Worm (Caenorhabditis elegans) whole organism, young adult: ENCODE data around the gene mlh-1.

Experiments
- B0019.2 ChIP-seq: fragments of 200-800 bp; sonication (Bioruptor generic); conservative IDR thresholded peaks from 2 replicates; pipeline ENCODE4 v1.3.6; 2022; ENCODE audit warnings: missing genetic modification reagents, missing genetic modification characterization, missing compliant biosample characterization
- F23B12.7 ChIP-seq: sonication (generic microtip); optimal IDR thresholded peaks from 2 replicates; lab custom pipeline; 2017; ENCODE audit warnings: missing genetic modification characterization, mild to moderate bottlenecking, missing compliant biosample characterization, antibody characterized with exemption, moderate library complexity; ENCODE audit not compliant: insufficient read depth
- F55B11.4 ChIP-seq: sonication (generic microtip); optimal IDR thresholded peaks from 2 replicates; lab custom pipeline; 2016; ENCODE audit warnings: missing compliant biosample characterization, missing genetic modification characterization, borderline replicate concordance; ENCODE audit not compliant: insufficient read depth
- Y53G8AR.9 ChIP-seq: fragments of 200-800 bp; sonication (Bioruptor generic); conservative IDR thresholded peaks from 2 replicates; pipeline ENCODE4 v1.3.6; 2022; ENCODE audit warnings: missing genetic modification reagents, missing genetic modification characterization, missing compliant biosample characterization
- Y56A3A.18 ChIP-seq: fragments of 200-800 bp; sonication (Bioruptor generic); IDR thresholded peaks from 2 replicates; pipeline ENCODE4 v1.3.6; 2022; ENCODE audit warnings: missing genetic modification reagents, missing genetic modification characterization, missing compliant biosample characterization
- aptf-3 ChIP-seq: fragments of 200-800 bp; sonication (Bioruptor generic); IDR thresholded peaks from 2 replicates; pipeline ENCODE4 v1.3.6; 2022; ENCODE audit warnings: missing genetic modification characterization, missing compliant biosample characterization
- athp-1 ChIP-seq: sonication (generic microtip); optimal IDR thresholded peaks from 2 replicates; lab custom pipeline; 2017; ENCODE audit warnings: mild to moderate bottlenecking, missing genetic modification characterization, missing compliant biosample characterization
- attf-3 ChIP-seq: fragments of 200-800 bp; sonication (Bioruptor generic); conservative IDR thresholded peaks from 2 replicates; pipeline ENCODE4 v1.3.6; 2022; ENCODE audit warnings: missing genetic modification reagents, missing genetic modification characterization, missing compliant biosample characterization
- cebp-1 ChIP-seq, 2 experiments: fragments of 200-800 bp in 1 of 2; sonication (Bioruptor generic) in 1 of 2; sonication (generic microtip) in 1 of 2; IDR thresholded peaks in 1 of 2; optimal IDR thresholded peaks in 1 of 2; 2 replicates each; pipeline versions ENCODE4 v1.3.6 to Lab custom; 2017 to 2022; ENCODE audit warnings: missing compliant biosample characterization in 2 of 2, missing genetic modification characterization in 2 of 2, mild to moderate bottlenecking in 1 of 2, missing genetic modification reagents in 1 of 2, moderate library complexity in 1 of 2
- egrh-3 ChIP-seq: fragments of 200-800 bp; sonication (Bioruptor generic); IDR thresholded peaks from 2 replicates; pipeline ENCODE4 v1.3.6; 2022; ENCODE audit warnings: missing genetic modification reagents, missing genetic modification characterization, missing compliant biosample characterization
- ets-4 ChIP-seq: fragments of 200-800 bp; sonication (Bioruptor generic); optimal IDR thresholded peaks from 2 replicates; lab custom pipeline; 2018; ENCODE audit warnings: mild to moderate bottlenecking, missing genetic modification characterization, missing compliant biosample characterization
- hmg-1.2 ChIP-seq: fragments of 200-800 bp; sonication (Bioruptor generic); IDR thresholded peaks from 2 replicates; pipeline ENCODE4 v1.3.6; 2022; ENCODE audit warnings: missing genetic modification reagents, missing genetic modification characterization, missing compliant biosample characterization
- hrde-1 ChIP-seq: sonication (generic microtip); optimal IDR thresholded peaks from 2 replicates; lab custom pipeline; 2016; ENCODE audit warnings: missing genetic modification characterization, mild to moderate bottlenecking, missing compliant biosample characterization, moderate library complexity, missing genotype, missing genetic modification reagents, borderline replicate concordance
- hsf-1 ChIP-seq: fragments of 200-800 bp; sonication (Bioruptor generic); IDR thresholded peaks from 2 replicates; pipeline ENCODE4 v1.3.6; 2022; ENCODE audit warnings: missing genetic modification reagents, missing genetic modification characterization, missing compliant biosample characterization
- let-607 ChIP-seq, 2 experiments: fragments of 200-800 bp in 1 of 2; sonication (Bioruptor generic) in 1 of 2; sonication (generic microtip) in 1 of 2; optimal IDR thresholded peaks; 2 replicates each; lab custom pipeline; 2016 to 2018; ENCODE audit warnings: mild to moderate bottlenecking in 2 of 2, missing compliant biosample characterization in 2 of 2, missing genetic modification characterization in 2 of 2, moderate library complexity in 2 of 2, missing genotype in 1 of 2
- madf-6 ChIP-seq: fragments of 200-800 bp; sonication (Bioruptor generic); IDR thresholded peaks from 2 replicates; pipeline ENCODE4 v1.3.6; 2022; ENCODE audit warnings: missing genetic modification reagents, missing genetic modification characterization, missing compliant biosample characterization
- mxl-1 ChIP-seq: sonication (generic microtip); optimal IDR thresholded peaks from 2 replicates; lab custom pipeline; 2016; ENCODE audit warnings: missing genetic modification characterization, missing compliant biosample characterization
- nfyb-1 ChIP-seq: fragments of 200-800 bp; sonication (Bioruptor generic); IDR thresholded peaks from 2 replicates; pipeline ENCODE4 v1.3.6; 2022; ENCODE audit warnings: missing genetic modification reagents, missing genetic modification characterization, missing compliant biosample characterization
- nhr-179 ChIP-seq: sonication (generic microtip); optimal IDR thresholded peaks from 2 replicates; lab custom pipeline; 2016; ENCODE audit warnings: mild to moderate bottlenecking, missing genetic modification characterization, missing compliant biosample characterization
- nhr-27 ChIP-seq: fragments of 200-800 bp; sonication (Bioruptor generic); optimal IDR thresholded peaks from 2 replicates; lab custom pipeline; 2018; ENCODE audit warnings: mild to moderate bottlenecking, missing genetic modification characterization, moderate library complexity, missing compliant biosample characterization
- nhr-80 ChIP-seq: sonication (generic microtip); optimal IDR thresholded peaks from 2 replicates; lab custom pipeline; 2016; ENCODE audit warnings: missing genetic modification characterization, missing compliant biosample characterization
- rcor-1 ChIP-seq: fragments of 200-800 bp; sonication (Bioruptor generic); IDR thresholded peaks from 2 replicates; pipeline ENCODE4 v1.3.6; 2022; ENCODE audit warnings: missing genetic modification reagents, missing genetic modification characterization, missing compliant biosample characterization
- somi-1 ChIP-seq: fragments of 200-800 bp; sonication (Bioruptor generic); optimal IDR thresholded peaks from 2 replicates; lab custom pipeline; 2018; ENCODE audit warnings: mild to moderate bottlenecking, missing genetic modification characterization, missing compliant biosample characterization
- sptf-2 ChIP-seq: fragments of 200-800 bp; sonication (Bioruptor generic); optimal IDR thresholded peaks from 2 replicates; lab custom pipeline; 2018; ENCODE audit warnings: mild to moderate bottlenecking, missing genetic modification characterization, missing compliant biosample characterization
- zfh-2 ChIP-seq: fragments of 200-800 bp; sonication (Bioruptor generic); conservative IDR thresholded peaks from 2 replicates; pipeline ENCODE4 v1.3.6; 2022; ENCODE audit warnings: missing genetic modification reagents, missing genetic modification characterization, missing compliant biosample characterization
- ztf-18 ChIP-seq: sonication (generic microtip); optimal IDR thresholded peaks from 2 replicates; lab custom pipeline; 2016; ENCODE audit warnings: missing genotype, mild to moderate bottlenecking, missing genetic modification characterization, missing compliant biosample characterization
- ztf-22 ChIP-seq: fragments of 200-800 bp; sonication (Bioruptor generic); optimal IDR thresholded peaks from 2 replicates; lab custom pipeline; 2018; ENCODE audit warnings: mild to moderate bottlenecking, missing genetic modification characterization, moderate library complexity, missing compliant biosample characterization
- ztf-25 ChIP-seq: fragments of 200-800 bp; sonication (Bioruptor generic); IDR thresholded peaks from 2 replicates; pipeline ENCODE4 v1.3.6; 2022; ENCODE audit warnings: missing genetic modification reagents, missing genetic modification characterization, missing compliant biosample characterization
- ztf-28 ChIP-seq: fragments of 200-800 bp; sonication (Bioruptor generic); IDR thresholded peaks from 2 replicates; pipeline ENCODE4 v1.3.6; 2022; ENCODE audit warnings: missing genetic modification reagents, missing genetic modification characterization, missing compliant biosample characterization

mlh-1 gene

DNA sequence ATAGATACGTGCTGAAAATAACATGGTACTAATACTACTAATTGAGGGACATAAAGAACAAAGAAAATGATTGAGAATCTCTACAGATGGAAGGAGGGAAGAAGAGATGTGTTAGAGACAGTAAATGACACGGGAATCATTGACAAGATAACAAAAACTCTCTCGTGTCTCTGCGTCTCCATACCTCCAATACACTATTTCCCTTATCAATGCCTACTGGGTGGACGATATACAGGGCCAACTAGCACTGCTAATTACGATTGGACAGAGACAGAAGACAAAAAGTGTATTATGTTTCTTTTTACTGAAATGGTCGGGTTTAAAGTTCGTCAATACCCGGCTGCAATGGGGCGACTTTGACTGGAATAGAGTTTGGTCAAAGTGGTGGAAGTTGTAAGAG lies 30.2 kb upstream of the mlh-1 start (continued):
- TF ChIP-seq hsf-1 (GFP tag; lab: Robert Waterston, UW) (0 out of 2 replicates have a peak, but pooled peaks have one; percentile 48), ztf-18 (tag; lab: Kevin White, UChicago) (no peak), nhr-27 (no peak), ets-4 (peak; percentile 87), F55B11.4 (tag; lab: Kevin White, UChicago) (no peak), F23B12.7 (tag; lab: Kevin White, UChicago) (no peak), Y56A3A.18 (no peak)
- TF ChIP-seq, all 124 proteins: peak for 11

- no peak for TF ChIP-seq Y53G8AR.9
- no peak for TF ChIP-seq attf-3 (GFP tag; lab: Robert Waterston, UW)
These were observed 29.1 kb upstream of the mlh-1 start, which contains the start of gene acs-5 for ce11 chrIII:13543434-13543833. TSS of gene acs-5 (minus strand) at chrIII:13543534.

ce11 chrIII:13542458-13542857 lies 28.1 kb upstream of the mlh-1 start:
- TF ChIP-seq nhr-80 (tag; lab: Kevin White, UChicago) (peak; percentile 58), B0019.2 (no peak), nfyb-1 (GFP tag; lab: Robert Waterston, UW) (peak; percentile 9; the same call in 1 of the 2 replicates)

ce11 chrIII:13540791-13541190 lies 26.4 kb upstream of the mlh-1 start:
- TF ChIP-seq mxl-1 = no peak
- peak; percentile 59 for TF ChIP-seq zfh-2 (GFP tag; lab: Robert Waterston, UW)
- TF ChIP-seq hrde-1 = no peak
- TF ChIP-seq aptf-3 = no peak
- TF ChIP-seq let-607 (tag; optimal IDR thresholded peaks at IDR 0.05; lab: Kevin White, UChicago) = no peak

ce11 chrIII:13535735-13536390 lies 21.5 kb upstream of the mlh-1 start:
- TF ChIP-seq athp-1 (tag; lab: Kevin White, UChicago) (no peak), cebp-1 (GFP tag; IDR thresholded peaks at IDR 0.05; lab: Robert Waterston, UW) (peak; percentile 76), cebp-1 (tag; optimal IDR thresholded peaks at IDR 0.05; lab: Kevin White, UChicago) (peak; percentile 93), rcor-1 (GFP tag; lab: Robert Waterston, UW) (no peak), ztf-22 (no peak), mxl-1 (no peak), ztf-25 (GFP tag; lab: Robert Waterston, UW) (no peak), madf-6 (no peak)

- no peak for TF ChIP-seq ztf-28 (GFP tag; lab: Robert Waterston, UW)
- TF ChIP-seq nhr-179 (tag; lab: Kevin White, UChicago) = no peak
- 0 out of 2 replicates have a peak, but pooled peaks have one; percentile 10 for TF ChIP-seq hmg-1.2
- TF ChIP-seq egrh-3 (GFP tag; lab: Robert Waterston, UW) = peak; percentile 36; the same call in 1 of the 2 replicates
- no peak for TF ChIP-seq somi-1 (GFP tag; lab: Kevin White, UChicago)
- no peak for TF ChIP-seq Y53G8AR.9
- TF ChIP-seq mxl-1 = no peak
- TF ChIP-seq hsf-1 (GFP tag; lab: Robert Waterston, UW) = no peak
- TF ChIP-seq sptf-2 (GFP tag; lab: Kevin White, UChicago) = no peak
These were observed 20.3 kb upstream of the mlh-1 start for ce11 chrIII:13534704-13535103.
